Fruit fly (Drosophila melanogaster): ENCODE results near the gene MsR2.

MsR2 gene

dm6 chr3L:2282506-2282905 is at the start of gene MsR2:
Gene MsR2 (plus strand): TSS chr3L:2282883.
- TF ChIP-seq Eip93F (GFP tag; optimal IDR thresholded peaks at IDR 0.05) (no peak), eg (GFP tag; IDR thresholded peaks at IDR 0.05) (0 out of 3 replicates have a peak, but pooled peaks have one; percentile 20)

- TF ChIP-seq Eip78C (GFP tag) (no peak), OdsH (GFP tag; optimal IDR thresholded peaks at IDR 0.05) (no peak), pdm3 (GFP tag; optimal IDR thresholded peaks at IDR 0.05) (no peak), CG6792 (GFP tag; optimal IDR thresholded peaks at IDR 0.05) (no peak), Hr39 (GFP tag; optimal IDR thresholded peaks at IDR 0.05) (no peak), eg (GFP tag; IDR thresholded peaks at IDR 0.05) (no peak), lz (GFP tag; optimal IDR thresholded peaks at IDR 0.05) (no peak), svp (GFP tag) (no peak), Hr4 (GFP tag; optimal IDR thresholded peaks at IDR 0.05) (no peak), CG15336 (GFP tag; IDR thresholded peaks at IDR 0.05) (no peak)
Observed at dm6 chr3L:2237034-2237433, 45.6 kb upstream of the MsR2 start, which contains the start of gene CG9018. Gene CG9018 (minus strand): TSS chr3L:2237076.

dm6 chr3L:2237543-2238233 is 45.0 kb upstream of the MsR2 start, which contains the start of gene ACXD:
Gene ACXD (plus strand): TSS chr3L:2237608.
- peak; percentile 46 for TF ChIP-seq vri (GFP tag; optimal IDR thresholded peaks at IDR 0.05)
- TF ChIP-seq Hr4 (GFP tag; optimal IDR thresholded peaks at IDR 0.05), result no peak
- no peak for TF ChIP-seq Hr39 (GFP tag; optimal IDR thresholded peaks at IDR 0.05)
- TF ChIP-seq svp (GFP tag), result peak; percentile 78

- TF ChIP-seq CG7368 (GFP tag; optimal IDR thresholded peaks at IDR 0.05), result no peak
- no peak for TF ChIP-seq spab (GFP tag; optimal IDR thresholded peaks at IDR 0.05)
- 0 out of 2 replicates have a peak, but pooled peaks have one; percentile 13 for TF ChIP-seq CG15336 (GFP tag; IDR thresholded peaks at IDR 0.05)
- peak; percentile 8 for TF ChIP-seq CG8319 (GFP tag; optimal IDR thresholded peaks at IDR 0.05)
Observed at dm6 chr3L:2243846-2244528, 38.7 kb upstream of the MsR2 start, which contains the start of gene CG32301. Gene CG32301 (plus strand): TSS chr3L:2244478.

dm6 chr3L:2248335-2248734 is 34.3 kb upstream of the MsR2 start, which contains the start of gene CG32305:
Gene CG32305 (plus strand): TSS chr3L:2248635.
- TF ChIP-seq CG8119 (GFP tag; IDR thresholded peaks at IDR 0.05), result no peak
- TF ChIP-seq fd85E (GFP tag; optimal IDR thresholded peaks at IDR 0.05), result no peak
- no peak for TF ChIP-seq Ets21C (GFP tag; optimal IDR thresholded peaks at IDR 0.05)
- TF ChIP-seq CG8319 (GFP tag; optimal IDR thresholded peaks at IDR 0.05), result no peak
- no peak for TF ChIP-seq esn (GFP tag; optimal IDR thresholded peaks at IDR 0.05)
- no peak for TF ChIP-seq CG6792 (GFP tag; optimal IDR thresholded peaks at IDR 0.05)
- TF ChIP-seq Hr38 (GFP tag; optimal IDR thresholded peaks at IDR 0.05), result no peak
- no peak for TF ChIP-seq CG6854 (GFP tag; optimal IDR thresholded peaks at IDR 0.05)
- TF ChIP-seq fkh (GFP tag; optimal IDR thresholded peaks at IDR 0.05), result no peak
- TF ChIP-seq CG3919 (GFP tag; optimal IDR thresholded peaks at IDR 0.05), result no peak
- no peak for TF ChIP-seq CG11762 (GFP tag; optimal IDR thresholded peaks at IDR 0.05; ENCODE audit: insufficient read depth)
- no peak for TF ChIP-seq fd59A (GFP tag; optimal IDR thresholded peaks at IDR 0.05)
- TF ChIP-seq cyc (GFP tag; optimal IDR thresholded peaks at IDR 0.05), result no peak
- no peak for TF ChIP-seq pdm3 (GFP tag; optimal IDR thresholded peaks at IDR 0.05)

dm6 chr3L:2253962-2254662 is 28.6 kb upstream of the MsR2 start:
- TF ChIP-seq eg (GFP tag; IDR thresholded peaks at IDR 0.05), result no peak
- peak; percentile 81 for TF ChIP-seq fkh (GFP tag; optimal IDR thresholded peaks at IDR 0.05)
- TF ChIP-seq CG1621 (tag; optimal IDR thresholded peaks at IDR 0.05), result no peak
- no peak for TF ChIP-seq achi (GFP tag; optimal IDR thresholded peaks at IDR 0.05)
- TF ChIP-seq acj6 (GFP tag; optimal IDR thresholded peaks at IDR 0.05), result no peak
- no peak for TF ChIP-seq CG34406 (GFP tag; optimal IDR thresholded peaks at IDR 0.05)
- no peak for TF ChIP-seq vri (GFP tag; optimal IDR thresholded peaks at IDR 0.05)

Data from whole organism, prepupa.